Worm (Caenorhabditis elegans): ENCODE data around the gene M110.7.

M110.7 gene

DNA sequence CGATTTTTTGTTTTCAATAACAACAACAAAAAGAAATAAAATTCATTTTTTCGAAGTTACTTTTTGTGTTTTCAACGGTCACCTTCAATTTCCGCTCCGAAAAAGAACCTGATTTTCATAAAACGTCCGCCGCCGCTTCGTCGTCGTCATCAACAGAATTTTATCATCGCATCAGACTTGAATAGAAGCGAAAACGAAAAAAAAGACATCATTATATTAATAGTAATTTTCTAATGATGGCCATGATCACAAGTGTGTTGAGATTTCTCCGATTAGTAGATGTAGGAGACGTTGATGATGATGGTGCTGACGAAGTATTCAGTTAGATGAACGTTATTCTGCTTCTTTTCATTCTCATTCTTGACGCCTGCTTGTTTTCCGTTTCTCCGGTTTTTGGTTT is 8.6 kb upstream of the M110.7 start:
- no peak for TF ChIP-seq unc-39 (tag; optimal IDR thresholded peaks at IDR 0.05)
- TF ChIP-seq nhr-11 (tag; optimal IDR thresholded peaks at IDR 0.05): no peak
- no peak for TF ChIP-seq nhr-25 (tag; optimal IDR thresholded peaks at IDR 0.05)
- no peak for TF ChIP-seq pqm-1 (tag; optimal IDR thresholded peaks at IDR 0.05)
- no peak for TF ChIP-seq elt-3 (tag; optimal IDR thresholded peaks at IDR 0.05)

DNA sequence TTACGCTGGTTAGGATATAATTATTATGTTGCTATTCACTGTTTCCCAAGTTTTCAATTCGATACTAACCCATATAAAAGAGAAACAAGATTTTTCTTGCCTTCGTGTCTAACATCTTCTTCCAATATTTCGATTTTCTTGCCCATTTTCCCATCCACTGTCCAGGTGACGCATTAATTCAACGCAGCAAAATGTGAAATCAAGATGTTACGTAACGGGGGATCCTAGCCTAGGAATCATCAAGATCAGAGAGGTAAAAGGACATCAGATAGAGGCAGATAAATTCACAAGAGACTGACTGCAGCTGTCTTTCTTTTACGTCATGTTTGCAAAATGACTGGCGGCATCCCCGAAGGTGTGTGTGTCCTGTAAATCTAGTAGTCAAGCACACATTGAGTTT is 8.0 kb upstream of the M110.7 start:
- TF ChIP-seq elt-1 (tag; optimal IDR thresholded peaks at IDR 0.05) (peak; percentile 44), nhr-43 (tag; optimal IDR thresholded peaks at IDR 0.05; ENCODE audit: poor library complexity, severe bottlenecking) (peak; percentile 7), nhr-77 (tag; optimal IDR thresholded peaks at IDR 0.05) (no peak), ztf-4 (tag; optimal IDR thresholded peaks at IDR 0.05) (no peak), hmg-11 (tag; optimal IDR thresholded peaks at IDR 0.05) (no peak), snpc-4 (tag; optimal IDR thresholded peaks at IDR 0.05) (no peak), ceh-28 (tag; optimal IDR thresholded peaks at IDR 0.05) (no peak), mdl-1 (tag; optimal IDR thresholded peaks at IDR 0.05) (no peak), lin-39 (tag; optimal IDR thresholded peaks at IDR 0.05) (no peak), nhr-23 (tag; optimal IDR thresholded peaks at IDR 0.05) (peak; percentile 54)

DNA sequence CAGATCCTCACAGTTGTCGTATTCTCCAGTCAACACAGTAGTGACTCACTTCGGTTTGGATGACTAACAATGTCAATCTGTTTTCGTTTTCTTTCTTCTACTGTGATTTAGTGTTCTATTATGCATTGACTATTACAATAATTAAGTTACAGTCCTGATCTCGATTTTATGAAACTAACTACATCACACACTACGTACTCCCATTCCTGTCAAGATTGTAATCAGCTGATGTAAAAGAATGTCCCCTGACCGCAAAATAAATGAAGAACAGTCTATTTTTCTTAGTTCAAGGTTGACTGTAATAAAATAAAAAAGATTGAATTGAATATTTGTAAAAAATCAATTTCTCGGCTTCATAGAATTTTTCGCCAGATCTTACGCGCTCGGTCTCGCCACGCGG is 7.2 kb upstream of the M110.7 start:
- TF ChIP-seq elt-1 (tag; optimal IDR thresholded peaks at IDR 0.05): peak; percentile 61
- TF ChIP-seq hmg-11 (tag; optimal IDR thresholded peaks at IDR 0.05): no peak
- no peak for TF ChIP-seq R02D3.7 (tag; optimal IDR thresholded peaks at IDR 0.05)
- TF ChIP-seq ztf-4 (tag; optimal IDR thresholded peaks at IDR 0.05): no peak
- no peak for TF ChIP-seq daf-12 (tag; optimal IDR thresholded peaks at IDR 0.05)
- no peak for TF ChIP-seq pha-4 (tag; optimal IDR thresholded peaks at IDR 0.05)
- TF ChIP-seq ceh-28 (tag; optimal IDR thresholded peaks at IDR 0.05): no peak

DNA sequence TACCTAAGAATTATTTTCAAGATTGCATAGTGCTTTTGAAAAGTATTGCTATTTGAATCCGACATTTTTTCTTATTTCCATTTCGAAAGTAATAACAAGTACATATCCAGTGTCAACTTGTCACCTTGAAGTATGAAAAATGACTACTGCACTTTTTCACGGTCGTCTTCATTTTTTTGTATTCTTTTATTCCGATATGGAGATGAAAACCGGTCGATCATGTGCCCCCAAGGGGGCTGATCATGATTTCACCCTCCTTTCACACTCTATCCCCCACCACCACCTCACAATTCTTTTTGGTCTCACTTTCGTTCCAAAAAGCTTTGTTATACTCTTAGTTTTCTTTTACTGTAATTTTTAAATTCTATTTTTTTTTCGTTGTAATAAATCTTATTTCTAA is 6.7 kb upstream of the M110.7 start:
- TF ChIP-seq fkh-2 (tag; optimal IDR thresholded peaks at IDR 0.05) (no peak), nhr-12 (tag; optimal IDR thresholded peaks at IDR 0.05) (no peak), ama-1 (optimal IDR thresholded peaks at IDR 0.05) (peak; percentile 32), sea-2 (GFP tag; optimal IDR thresholded peaks at IDR 0.05) (no peak), fos-1 (tag; optimal IDR thresholded peaks at IDR 0.05) (no peak), nfya-1 (tag; optimal IDR thresholded peaks at IDR 0.05; ENCODE audit: insufficient read depth) (peak; percentile 13), nhr-25 (tag; optimal IDR thresholded peaks at IDR 0.05) (peak; percentile 52), nhr-43 (tag; optimal IDR thresholded peaks at IDR 0.05; ENCODE audit: poor library complexity, severe bottlenecking) (peak; percentile 26)

DNA sequence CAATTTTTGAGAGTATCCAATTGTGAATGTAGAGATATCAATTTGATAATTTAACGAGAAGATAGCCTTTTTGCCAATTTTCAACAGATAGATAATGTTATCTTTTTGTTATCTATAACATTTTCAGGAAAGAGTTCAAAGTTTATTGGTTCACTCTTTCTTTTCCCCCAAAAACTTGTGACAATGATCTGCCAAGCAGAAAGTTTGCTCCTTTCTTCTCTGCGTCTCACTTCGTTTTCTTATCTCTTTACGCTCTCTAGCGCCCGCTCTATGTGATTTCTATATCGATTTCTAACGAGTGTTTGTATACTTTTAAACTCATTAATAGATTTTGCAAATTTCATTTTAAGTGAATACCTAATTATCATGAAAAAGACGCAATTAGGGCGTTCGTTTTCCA is 6.1 kb upstream of the M110.7 start:
- TF ChIP-seq nfya-1 (tag; optimal IDR thresholded peaks at IDR 0.05; ENCODE audit: insufficient read depth) (no peak), pqm-1 (tag; optimal IDR thresholded peaks at IDR 0.05) (peak; percentile 83), tbx-2 (tag; optimal IDR thresholded peaks at IDR 0.05) (no peak), unc-62 (GFP tag; optimal IDR thresholded peaks at IDR 0.05) (no peak), ceh-9 (tag; optimal IDR thresholded peaks at IDR 0.05) (no peak), pha-4 (tag; optimal IDR thresholded peaks at IDR 0.05) (peak; percentile 68), aly-2 (tag; optimal IDR thresholded peaks at IDR 0.05) (no peak), ceh-28 (tag; optimal IDR thresholded peaks at IDR 0.05) (peak; percentile 22), nhr-67 (tag; optimal IDR thresholded peaks at IDR 0.05) (no peak), elt-2 (tag; optimal IDR thresholded peaks at IDR 0.05) (peak; percentile 95), hmg-11 (tag; optimal IDR thresholded peaks at IDR 0.05) (no peak), daf-12 (tag; optimal IDR thresholded peaks at IDR 0.05) (no peak), nhr-23 (tag; optimal IDR thresholded peaks at IDR 0.05) (no peak), eor-1 (tag; optimal IDR thresholded peaks at IDR 0.05) (no peak), elt-1 (tag; optimal IDR thresholded peaks at IDR 0.05) (no peak)

DNA sequence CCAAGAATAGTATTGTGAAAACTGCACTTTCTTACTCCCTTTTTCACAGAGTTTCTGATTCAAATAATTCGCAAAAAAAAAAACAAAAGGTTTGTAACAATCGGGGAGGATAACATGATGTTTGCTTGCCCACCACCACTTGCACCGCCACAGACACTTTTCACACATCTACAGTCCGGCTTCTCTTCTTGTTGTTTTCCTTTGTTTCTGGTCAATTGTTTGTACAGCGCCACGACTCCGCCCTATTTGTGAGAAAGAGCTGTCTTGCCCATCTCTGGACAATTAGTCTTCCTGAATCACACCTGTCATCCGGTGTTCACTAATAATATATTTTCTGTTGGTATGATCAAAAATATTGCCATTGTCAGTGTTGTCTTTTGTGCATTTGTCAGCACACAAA is 1.6 kb upstream of the M110.7 start, which contains the start of gene M110.9:
TSS of gene M110.9 (plus strand) at position 301 of the 400 bp plus-strand sequence.
- TF ChIP-seq elt-3 (tag; optimal IDR thresholded peaks at IDR 0.05) (no peak), ceh-28 (tag; optimal IDR thresholded peaks at IDR 0.05) (no peak), nhr-237 (tag; optimal IDR thresholded peaks at IDR 0.05) (no peak), nhr-67 (tag; optimal IDR thresholded peaks at IDR 0.05) (no peak), lsy-12 (tag; optimal IDR thresholded peaks at IDR 0.05) (no peak), unc-62 (GFP tag; optimal IDR thresholded peaks at IDR 0.05) (no peak), nhr-76 (tag; optimal IDR thresholded peaks at IDR 0.05) (no peak)
